Worm (Caenorhabditis elegans) whole organism, young adult: ENCODE measurements around the gene ZK856.6.
A peak's percentile ranks its signal among the peaks of the same experiment; 100 is the strongest.

Source experiments
- B0336.3 ChIP-seq: fragments of 200-800 bp; sonication (Bioruptor generic); IDR thresholded peaks from 2 replicates; pipeline ENCODE4 v1.3.6; 2022; ENCODE audit warnings: missing genetic modification characterization, missing compliant biosample characterization
- D2030.7 ChIP-seq: fragments of 200-800 bp; sonication (Bioruptor generic); IDR thresholded peaks from 2 replicates; pipeline ENCODE4 v1.3.6; 2022; ENCODE audit warnings: missing genetic modification reagents, missing genetic modification characterization, missing compliant biosample characterization
- F22D6.2 ChIP-seq: sonication (generic microtip); optimal IDR thresholded peaks from 2 replicates; lab custom pipeline; 2016; ENCODE audit warnings: mild to moderate bottlenecking, missing genetic modification characterization, missing compliant biosample characterization
- F23B12.7 ChIP-seq: sonication (generic microtip); optimal IDR thresholded peaks from 2 replicates; lab custom pipeline; 2017; ENCODE audit warnings: missing genetic modification characterization, mild to moderate bottlenecking, missing compliant biosample characterization, antibody characterized with exemption, moderate library complexity; ENCODE audit not compliant: insufficient read depth
- F49E8.2 ChIP-seq: sonication (generic microtip); optimal IDR thresholded peaks from 3 replicates; lab custom pipeline; 2017; ENCODE audit warnings: missing genetic modification characterization, mild to moderate bottlenecking, missing compliant biosample characterization, antibody characterized with exemption, moderate library complexity; ENCODE audit not compliant: insufficient read depth
- F55B11.4 ChIP-seq: sonication (generic microtip); optimal IDR thresholded peaks from 2 replicates; lab custom pipeline; 2016; ENCODE audit warnings: missing compliant biosample characterization, missing genetic modification characterization, borderline replicate concordance; ENCODE audit not compliant: insufficient read depth
- Y53G8AR.9 ChIP-seq: fragments of 200-800 bp; sonication (Bioruptor generic); conservative IDR thresholded peaks from 2 replicates; pipeline ENCODE4 v1.3.6; 2022; ENCODE audit warnings: missing genetic modification reagents, missing genetic modification characterization, missing compliant biosample characterization
- Y79H2A.3 ChIP-seq: fragments of 200-800 bp; sonication (Bioruptor generic); conservative IDR thresholded peaks from 2 replicates; pipeline ENCODE4 v1.3.6; 2022; ENCODE audit warnings: missing genetic modification reagents, missing genetic modification characterization, missing compliant biosample characterization
- ama-1 ChIP-seq, 3 experiments: fragments of 150-350 bp in 1 of 3; sonication (generic microtip) in 2 of 3; optimal IDR thresholded peaks; 2 replicates each; lab custom pipeline; 2014 to 2018; ENCODE audit warnings: missing biosample characterization in 2 of 3, missing genetic modification characterization in 2 of 3, missing genetic modification reagents in 2 of 3
- attf-6 ChIP-seq: fragments of 200-800 bp; sonication (Bioruptor generic); IDR thresholded peaks from 2 replicates; pipeline ENCODE4 v1.3.6; 2022; ENCODE audit warnings: missing genetic modification reagents, missing genetic modification characterization, missing compliant biosample characterization
- cebp-1 ChIP-seq, 2 experiments: fragments of 200-800 bp in 1 of 2; sonication (Bioruptor generic) in 1 of 2; sonication (generic microtip) in 1 of 2; IDR thresholded peaks in 1 of 2; optimal IDR thresholded peaks in 1 of 2; 2 replicates each; pipeline versions ENCODE4 v1.3.6 to Lab custom; 2017 to 2022; ENCODE audit warnings: missing compliant biosample characterization in 2 of 2, missing genetic modification characterization in 2 of 2, mild to moderate bottlenecking in 1 of 2, missing genetic modification reagents in 1 of 2, moderate library complexity in 1 of 2
- ceh-27 ChIP-seq: fragments of 200-800 bp; sonication (Bioruptor generic); optimal IDR thresholded peaks from 2 replicates; lab custom pipeline; 2018; ENCODE audit warnings: mild to moderate bottlenecking, missing genetic modification characterization, moderate library complexity, missing compliant biosample characterization
- dox-1 ChIP-seq: fragments of 200-800 bp; sonication (Bioruptor generic); IDR thresholded peaks from 2 replicates; pipeline ENCODE4 v1.3.6; 2022; ENCODE audit warnings: missing genetic modification reagents, missing genetic modification characterization, missing compliant biosample characterization
- dpl-1 ChIP-seq: fragments of 150-350 bp; optimal IDR thresholded peaks from 2 replicates; lab custom pipeline; 2014; ENCODE audit warnings: missing biosample characterization, missing genetic modification reagents, missing genetic modification characterization
- fkh-3 ChIP-seq: sonication (generic microtip); optimal IDR thresholded peaks from 2 replicates; lab custom pipeline; 2016; ENCODE audit warnings: mild to moderate bottlenecking, missing genetic modification characterization, missing compliant biosample characterization
- hmg-1.2 ChIP-seq: fragments of 200-800 bp; sonication (Bioruptor generic); IDR thresholded peaks from 2 replicates; pipeline ENCODE4 v1.3.6; 2022; ENCODE audit warnings: missing genetic modification reagents, missing genetic modification characterization, missing compliant biosample characterization
- hmg-20 ChIP-seq: fragments of 200-800 bp; sonication (Bioruptor generic); IDR thresholded peaks from 2 replicates; pipeline ENCODE4 v1.3.6; 2022; ENCODE audit warnings: missing genetic modification reagents, missing genetic modification characterization, missing compliant biosample characterization
- hrde-1 ChIP-seq: sonication (generic microtip); optimal IDR thresholded peaks from 2 replicates; lab custom pipeline; 2016; ENCODE audit warnings: missing genetic modification characterization, mild to moderate bottlenecking, missing compliant biosample characterization, moderate library complexity, missing genotype, missing genetic modification reagents, borderline replicate concordance
- hsf-1 ChIP-seq: fragments of 200-800 bp; sonication (Bioruptor generic); IDR thresholded peaks from 2 replicates; pipeline ENCODE4 v1.3.6; 2022; ENCODE audit warnings: missing genetic modification reagents, missing genetic modification characterization, missing compliant biosample characterization
- lag-1 ChIP-seq: fragments of 200-800 bp; sonication (Bioruptor generic); IDR thresholded peaks from 2 replicates; pipeline ENCODE4 v1.3.6; 2022; ENCODE audit warnings: missing genetic modification reagents, missing genetic modification characterization, missing compliant biosample characterization
- lin-35 ChIP-seq, 3 experiments: fragments of 150-350 bp in 2 of 3; sonication (generic microtip) in 1 of 3; optimal IDR thresholded peaks; 2 replicates each; lab custom pipeline; 2014 to 2018; ENCODE audit warnings: missing biosample characterization in 3 of 3, missing genetic modification characterization in 3 of 3, missing genetic modification reagents in 3 of 3
- lin-40 ChIP-seq: sonication (generic microtip); optimal IDR thresholded peaks from 2 replicates; lab custom pipeline; 2016; ENCODE audit warnings: missing genetic modification characterization, mild to moderate bottlenecking, missing compliant biosample characterization, missing genotype, missing genetic modification reagents
- lsl-1 ChIP-seq: fragments of 200-800 bp; sonication (Bioruptor generic); optimal IDR thresholded peaks from 2 replicates; lab custom pipeline; 2018; ENCODE audit warnings: mild to moderate bottlenecking, missing genetic modification characterization, moderate library complexity, missing compliant biosample characterization
- lsy-27 ChIP-seq: sonication (generic microtip); optimal IDR thresholded peaks from 2 replicates; lab custom pipeline; 2017; ENCODE audit warnings: missing genetic modification characterization, mild to moderate bottlenecking, missing compliant biosample characterization, antibody characterized with exemption, missing genotype, borderline replicate concordance; ENCODE audit not compliant: insufficient read depth
- madf-10 ChIP-seq: sonication (generic microtip); optimal IDR thresholded peaks from 2 replicates; lab custom pipeline; 2016; ENCODE audit warnings: mild to moderate bottlenecking, missing genetic modification characterization, missing compliant biosample characterization
- madf-6 ChIP-seq: fragments of 200-800 bp; sonication (Bioruptor generic); IDR thresholded peaks from 2 replicates; pipeline ENCODE4 v1.3.6; 2022; ENCODE audit warnings: missing genetic modification reagents, missing genetic modification characterization, missing compliant biosample characterization
- mcd-1 ChIP-seq: fragments of 200-800 bp; sonication (Bioruptor generic); IDR thresholded peaks from 2 replicates; pipeline ENCODE4 v1.3.6; 2022; ENCODE audit warnings: missing genetic modification reagents, missing genetic modification characterization, missing compliant biosample characterization
- mes-4 ChIP-seq: sonication (generic microtip); optimal IDR thresholded peaks from 2 replicates; lab custom pipeline; 2016; ENCODE audit warnings: missing genotype, missing genetic modification characterization, missing compliant biosample characterization
- nfya-1 ChIP-seq: sonication (generic microtip); optimal IDR thresholded peaks from 2 replicates; lab custom pipeline; 2017; ENCODE audit warnings: antibody characterized with exemption, missing compliant biosample characterization, missing genetic modification characterization, borderline replicate concordance; ENCODE audit not compliant: insufficient read depth
- nhr-80 ChIP-seq: sonication (generic microtip); optimal IDR thresholded peaks from 2 replicates; lab custom pipeline; 2016; ENCODE audit warnings: missing genetic modification characterization, missing compliant biosample characterization
- nhr-90 ChIP-seq: sonication (generic microtip); optimal IDR thresholded peaks from 2 replicates; lab custom pipeline; 2016; ENCODE audit warnings: missing genotype, mild to moderate bottlenecking, missing genetic modification characterization, missing compliant biosample characterization
- pbrm-1 ChIP-seq: fragments of 200-800 bp; sonication (Bioruptor generic); IDR thresholded peaks from 2 replicates; pipeline ENCODE4 v1.3.6; 2022; ENCODE audit warnings: missing genetic modification reagents, missing genetic modification characterization, missing compliant biosample characterization
- snpc-1.3 ChIP-seq: sonication (generic microtip); optimal IDR thresholded peaks from 2 replicates; lab custom pipeline; 2017; ENCODE audit warnings: missing genetic modification characterization, mild to moderate bottlenecking, missing compliant biosample characterization, antibody characterized with exemption, moderate library complexity, missing genotype, missing genetic modification reagents; ENCODE audit not compliant: insufficient read depth
- snpc-3.4 ChIP-seq: sonication (generic microtip); optimal IDR thresholded peaks from 2 replicates; lab custom pipeline; 2017; ENCODE audit warnings: missing genetic modification characterization, mild to moderate bottlenecking, missing compliant biosample characterization, antibody characterized with exemption, moderate library complexity, missing genotype, missing genetic modification reagents
- snpc-4 ChIP-seq, 5 experiments: fragments of 150-350 bp in 1 of 5; sonication (generic microtip) in 4 of 5; optimal IDR thresholded peaks; 2 replicates each; lab custom pipeline; 2014 to 2018; ENCODE audit warnings: missing genetic modification characterization in 5 of 5, missing biosample characterization in 3 of 5, antibody characterized with exemption in 2 of 5, mild to moderate bottlenecking in 2 of 5, missing compliant biosample characterization in 2 of 5, missing genotype in 2 of 5, moderate library complexity in 2 of 5, missing genetic modification reagents in 1 of 5
- sptf-2 ChIP-seq: fragments of 200-800 bp; sonication (Bioruptor generic); optimal IDR thresholded peaks from 2 replicates; lab custom pipeline; 2018; ENCODE audit warnings: mild to moderate bottlenecking, missing genetic modification characterization, missing compliant biosample characterization
- unc-130 ChIP-seq: sonication (generic microtip); optimal IDR thresholded peaks from 2 replicates; lab custom pipeline; 2016; ENCODE audit warnings: missing genetic modification reagents, missing genetic modification characterization, missing compliant biosample characterization
- zfh-2 ChIP-seq: fragments of 200-800 bp; sonication (Bioruptor generic); conservative IDR thresholded peaks from 2 replicates; pipeline ENCODE4 v1.3.6; 2022; ENCODE audit warnings: missing genetic modification reagents, missing genetic modification characterization, missing compliant biosample characterization
- ztf-18 ChIP-seq: sonication (generic microtip); optimal IDR thresholded peaks from 2 replicates; lab custom pipeline; 2016; ENCODE audit warnings: missing genotype, mild to moderate bottlenecking, missing genetic modification characterization, missing compliant biosample characterization
- ztf-22 ChIP-seq: fragments of 200-800 bp; sonication (Bioruptor generic); optimal IDR thresholded peaks from 2 replicates; lab custom pipeline; 2018; ENCODE audit warnings: mild to moderate bottlenecking, missing genetic modification characterization, moderate library complexity, missing compliant biosample characterization
- ztf-25 ChIP-seq: fragments of 200-800 bp; sonication (Bioruptor generic); IDR thresholded peaks from 2 replicates; pipeline ENCODE4 v1.3.6; 2022; ENCODE audit warnings: missing genetic modification reagents, missing genetic modification characterization, missing compliant biosample characterization

ZK856.6 gene

ce11 chrV:10203435-10204009 lies 5.0 kb downstream of the ZK856.6 start, which contains the start of gene chpf-1:
Gene chpf-1, minus strand, starts transcription at chrV:10203485.
- TF ChIP-seq nhr-80 (tag; lab: Kevin White, UChicago): peak; percentile 65
- no peak for TF ChIP-seq F22D6.2
- no peak for TF ChIP-seq ztf-22 (GFP tag; lab: Kevin White, UChicago)
- no peak for TF ChIP-seq ama-1 (optimal IDR thresholded peaks at IDR 0.05; lab: Kevin White, UChicago)
- TF ChIP-seq ama-1 (GFP tag; optimal IDR thresholded peaks at IDR 0.05; lab: Kevin White, UChicago): no peak
- no peak for TF ChIP-seq F55B11.4 (tag; lab: Kevin White, UChicago)
- no peak for TF ChIP-seq nfya-1 (tag; lab: Kevin White, UChicago)
- TF ChIP-seq snpc-4 (GFP tag; optimal IDR thresholded peaks at IDR 0.05; lab: Kevin White, UChicago): no peak
- TF ChIP-seq snpc-4 (tag; optimal IDR thresholded peaks at IDR 0.05; lab: Kevin White, UChicago): peak in 2 of 4 experiments; percentile 33 to 36
- TF ChIP-seq lag-1 (GFP tag; lab: Robert Waterston, UW): no peak
- no peak for TF ChIP-seq mes-4 (tag; lab: Kevin White, UChicago)
- TF ChIP-seq madf-6: 0 out of 2 replicates have a peak, but pooled peaks have one; percentile 17
- TF ChIP-seq ztf-18: peak; percentile 56
- TF ChIP-seq Y79H2A.3 (GFP tag; lab: Robert Waterston, UW): no peak
- no peak for TF ChIP-seq lsy-27 (tag; lab: Kevin White, UChicago)
- no peak for TF ChIP-seq cebp-1 (GFP tag; IDR thresholded peaks at IDR 0.05; lab: Robert Waterston, UW)
- TF ChIP-seq cebp-1 (tag; optimal IDR thresholded peaks at IDR 0.05; lab: Kevin White, UChicago): peak; percentile 2
- TF ChIP-seq fkh-3: no peak
- TF ChIP-seq hrde-1 (tag; lab: Kevin White, UChicago): no peak
- no peak for TF ChIP-seq sptf-2
- TF ChIP-seq zfh-2 (GFP tag; lab: Robert Waterston, UW): no peak
- TF ChIP-seq ztf-25: no peak

ce11 chrV:10204863-10205338 lies 6.4 kb downstream of the ZK856.6 start, which contains the start of the genes ZK856.19 and ZK856.11:
Gene ZK856.19, minus strand, starts transcription at chrV:10204913.
Gene ZK856.11, minus strand, starts transcription at chrV:10204938.
- TF ChIP-seq cebp-1 (GFP tag; IDR thresholded peaks at IDR 0.05; lab: Robert Waterston, UW) (no peak), cebp-1 (tag; optimal IDR thresholded peaks at IDR 0.05; lab: Kevin White, UChicago) (peak; percentile 54), Y53G8AR.9 (GFP tag; lab: Robert Waterston, UW) (0 out of 2 replicates have a peak, but pooled peaks have one; percentile 65), hmg-1.2 (GFP tag; lab: Robert Waterston, UW) (peak; percentile 32; the same call in 1 of the 2 replicates), mcd-1 (peak; percentile 39; the same call in 1 of the 2 replicates), hrde-1 (tag; lab: Kevin White, UChicago) (peak; percentile 0), snpc-3.4 (tag; lab: Kevin White, UChicago) (peak; percentile 41), D2030.7 (GFP tag; lab: Robert Waterston, UW) (peak; percentile 17; the same call in 1 of the 2 replicates), dpl-1 (GFP tag; lab: Kevin White, UChicago) (no peak), pbrm-1 (GFP tag; lab: Robert Waterston, UW) (0 out of 2 replicates have a peak, but pooled peaks have one; percentile 20), nhr-90 (tag; lab: Kevin White, UChicago) (no peak), madf-6 (peak; percentile 24; the same call in 1 of the 2 replicates), lsl-1 (GFP tag; lab: Kevin White, UChicago) (peak; percentile 31), dox-1 (GFP tag; lab: Robert Waterston, UW) (peak; percentile 24; the same call in 1 of the 2 replicates), unc-130 (GFP tag; lab: Kevin White, UChicago) (peak; percentile 5), hsf-1 (GFP tag; lab: Robert Waterston, UW) (0 out of 2 replicates have a peak, but pooled peaks have one; percentile 18), nhr-80 (tag; lab: Kevin White, UChicago) (peak; percentile 11), ztf-18 (peak; percentile 93), F23B12.7 (tag; lab: Kevin White, UChicago) (peak; percentile 45), Y79H2A.3 (GFP tag; lab: Robert Waterston, UW) (no peak), attf-6 (no peak), madf-10 (tag; lab: Kevin White, UChicago) (peak; percentile 29), ceh-27 (GFP tag; lab: Kevin White, UChicago) (peak; percentile 14), lin-35 (GFP tag; optimal IDR thresholded peaks at IDR 0.05; lab: Kevin White, UChicago) (peak in 1 of 3 experiments; percentile 55), B0336.3 (GFP tag; lab: Robert Waterston, UW) (0 out of 2 replicates have a peak, but pooled peaks have one; percentile 49), hmg-20 (no peak), snpc-1.3 (tag; lab: Kevin White, UChicago) (no peak), lin-40 (tag; lab: Kevin White, UChicago) (peak; percentile 61), F49E8.2 (tag; lab: Kevin White, UChicago) (peak; percentile 41)
